Fruit fly (Drosophila melanogaster): ENCODE data around the gene gt.

- TF ChIP-seq pan (optimal IDR thresholded peaks at IDR 0.05): no peak
- no peak for TF ChIP-seq EcR (GFP tag; optimal IDR thresholded peaks at IDR 0.05)
- TF ChIP-seq CG8478 (optimal IDR thresholded peaks at IDR 0.05): no peak
- no peak for TF ChIP-seq psq (optimal IDR thresholded peaks at IDR 0.05)
- TF ChIP-seq Dll (optimal IDR thresholded peaks at IDR 0.05): no peak
Observed at dm6 chrX:2387579-2388362, 41.0 kb downstream of the gt start, which contains the start of gene PsGEF.
